Fruit fly (Drosophila melanogaster) whole organism, embryonic: ENCODE measurements around the gene CG4953.

ENCODE experiments used
- Aef1 ChIP-seq: fragments of 200-800 bp; sonication (Bioruptor generic); IDR thresholded peaks from 3 replicates; pipeline ENCODE4 v1.3.6; 2022; ENCODE audit warnings: missing biosample characterization, missing genetic modification characterization
- Asciz ChIP-seq: fragments of 200-800 bp; sonication (Bioruptor generic); optimal IDR thresholded peaks from 2 replicates; lab custom pipeline; 2017; ENCODE audit warnings: missing biosample characterization, mild to moderate bottlenecking, missing genetic modification characterization, missing genetic modification reagents
- CG10543 ChIP-seq: fragments of 200-800 bp; sonication (Bioruptor generic); optimal IDR thresholded peaks from 3 replicates; lab custom pipeline; 2017; ENCODE audit warnings: missing biosample characterization, mild to moderate bottlenecking, missing genetic modification characterization, moderate library complexity
- CG11560 ChIP-seq: fragments of 200-800 bp; sonication (Bioruptor generic); IDR thresholded peaks from 3 replicates; pipeline ENCODE4 v1.3.6; 2022; ENCODE audit warnings: missing biosample characterization, missing genetic modification characterization
- CG12299 ChIP-seq: fragments of 200-800 bp; sonication (Bioruptor generic); optimal IDR thresholded peaks from 2 replicates; lab custom pipeline; 2018; ENCODE audit warnings: missing biosample characterization, mild to moderate bottlenecking, missing genetic modification characterization
- CG14860 ChIP-seq: fragments of 200-800 bp; sonication (Bioruptor generic); IDR thresholded peaks from 3 replicates; pipeline ENCODE4 v1.3.6; 2022; ENCODE audit warnings: missing biosample characterization, missing genetic modification characterization; ENCODE audit not compliant: partially characterized antibody
- CG1832 ChIP-seq: fragments of 200-800 bp; sonication (Bioruptor generic); optimal IDR thresholded peaks from 2 replicates; lab custom pipeline; 2017; ENCODE audit warnings: missing biosample characterization, mild to moderate bottlenecking, missing genetic modification characterization, inconsistent platforms
- CG2120 ChIP-seq: fragments of 200-800 bp; sonication (Bioruptor generic); optimal IDR thresholded peaks from 3 replicates; lab custom pipeline; 2016; ENCODE audit warnings: missing biosample characterization, missing genetic modification characterization
- CG34224 ChIP-seq: fragments of 200-800 bp; sonication (Bioruptor generic); IDR thresholded peaks from 3 replicates; pipeline ENCODE4 v1.3.6; 2022; ENCODE audit warnings: missing biosample characterization, missing genetic modification characterization; ENCODE audit not compliant: partially characterized antibody
- CG6689 ChIP-seq: fragments of 200-800 bp; sonication (Bioruptor generic); IDR thresholded peaks from 2 replicates; pipeline ENCODE4 v1.3.6; 2022; ENCODE audit warnings: missing biosample characterization, missing genetic modification characterization
- CG9215 ChIP-seq: fragments of 200-800 bp; sonication (Bioruptor generic); IDR thresholded peaks from 2 replicates; pipeline ENCODE4 v1.3.6; 2022; ENCODE audit warnings: missing biosample characterization, missing genetic modification characterization
- CTCF ChIP-seq: fragments of 200-800 bp; sonication (Bioruptor generic); optimal IDR thresholded peaks from 2 replicates; lab custom pipeline; 2017; ENCODE audit warnings: missing biosample characterization, mild to moderate bottlenecking, missing genetic modification characterization, moderate library complexity
- Chrac-16 ChIP-seq: fragments of 200-800 bp; sonication (Bioruptor generic); optimal IDR thresholded peaks from 3 replicates; lab custom pipeline; 2016; ENCODE audit warnings: missing biosample characterization, missing genetic modification characterization
- CkIIα-i1 ChIP-seq: fragments of 200-800 bp; sonication (Bioruptor generic); IDR thresholded peaks from 2 replicates; pipeline ENCODE4 v1.3.6; 2022; ENCODE audit warnings: missing biosample characterization, missing genetic modification characterization
- CoRest ChIP-seq: fragments of 200-800 bp; sonication (Bioruptor generic); optimal IDR thresholded peaks from 3 replicates; lab custom pipeline; 2018; ENCODE audit warnings: missing biosample characterization, mild to moderate bottlenecking, missing genetic modification characterization, moderate library complexity
- Deaf1 ChIP-seq: fragments of 200-800 bp; optimal IDR thresholded peaks from 3 replicates; lab custom pipeline; 2019; ENCODE audit warnings: missing biosample characterization, mild to moderate bottlenecking, missing genetic modification characterization, moderate library complexity
- Dll ChIP-seq: fragments of 200-800 bp; sonication (Bioruptor generic); IDR thresholded peaks from 4 replicates; pipeline ENCODE4 v1.3.6; 2022; ENCODE audit warnings: missing biosample characterization, missing genetic modification characterization; ENCODE audit not compliant: partially characterized antibody
- GATAe ChIP-seq: fragments of 200-800 bp; sonication (Bioruptor generic); conservative IDR thresholded peaks from 2 replicates; pipeline ENCODE4 v1.3.6; 2022; ENCODE audit warnings: missing biosample characterization, missing genetic modification characterization
- Hmx ChIP-seq: fragments of 200-800 bp; sonication (Bioruptor generic); optimal IDR thresholded peaks from 2 replicates; lab custom pipeline; 2016; ENCODE audit warnings: missing biosample characterization, missing genetic modification characterization
- Hr3 ChIP-seq: fragments of 200-800 bp; sonication (Bioruptor generic); optimal IDR thresholded peaks from 3 replicates; lab custom pipeline; 2016; ENCODE audit warnings: missing biosample characterization, missing genetic modification characterization
- Mes4 ChIP-seq: fragments of 200-800 bp; sonication (Bioruptor generic); optimal IDR thresholded peaks from 2 replicates; lab custom pipeline; 2016; ENCODE audit warnings: missing biosample characterization, missing genetic modification characterization
- Nf-YA ChIP-seq: fragments of 200-800 bp; sonication (Bioruptor generic); IDR thresholded peaks from 2 replicates; pipeline ENCODE4 v1.3.6; 2022; ENCODE audit warnings: missing biosample characterization, missing genetic modification characterization
- PHDP ChIP-seq: fragments of 200-800 bp; sonication (Bioruptor generic); optimal IDR thresholded peaks from 3 replicates; lab custom pipeline; 2018; ENCODE audit warnings: missing biosample characterization, mild to moderate bottlenecking, missing genetic modification characterization, moderate library complexity
- Ptx1 ChIP-seq: fragments of 200-800 bp; sonication (Bioruptor generic); IDR thresholded peaks from 2 replicates; pipeline ENCODE4 v1.3.6; 2022; ENCODE audit warnings: missing biosample characterization, missing genetic modification characterization
- Rfx ChIP-seq: fragments of 200-800 bp; sonication (Bioruptor generic); IDR thresholded peaks from 2 replicates; pipeline ENCODE4 v1.3.6; 2022; ENCODE audit warnings: missing biosample characterization, missing genetic modification characterization
- Sox102F ChIP-seq: fragments of 200-800 bp; sonication (Bioruptor generic); optimal IDR thresholded peaks from 2 replicates; lab custom pipeline; 2018; ENCODE audit warnings: missing biosample characterization, mild to moderate bottlenecking, missing genetic modification characterization, moderate library complexity
- Tbp ChIP-seq: fragments of >200 bp; optimal IDR thresholded peaks from 2 replicates; lab custom pipeline; 2018; ENCODE audit warnings: missing biosample characterization, missing genetic modification characterization
- Trl ChIP-seq, 3 experiments: fragments of >200 bp in 2 of 3; fragments of 200-800 bp in 1 of 3; sonication (Bioruptor generic) in 1 of 3; optimal IDR thresholded peaks; 2 replicates in 1 of 3; 3 replicates in 2 of 3; lab custom pipeline; 2016 to 2017; ENCODE audit warnings: missing biosample characterization in 1 of 3, missing genetic modification characterization in 1 of 3
- ap ChIP-seq: fragments of 200-800 bp; sonication (Bioruptor generic); IDR thresholded peaks from 2 replicates; pipeline ENCODE4 v1.3.6; 2022; ENCODE audit warnings: missing biosample characterization, missing genetic modification characterization
- cg ChIP-seq: fragments of 200-800 bp; sonication (Bioruptor generic); optimal IDR thresholded peaks from 3 replicates; lab custom pipeline; 2019; ENCODE audit warnings: missing biosample characterization, mild to moderate bottlenecking, missing genetic modification characterization, moderate library complexity
- crol ChIP-seq: fragments of 200-800 bp; sonication (Bioruptor generic); IDR thresholded peaks from 2 replicates; pipeline ENCODE4 v1.3.6; 2022; ENCODE audit warnings: missing biosample characterization, missing genetic modification characterization
- crp ChIP-seq, 2 experiments: fragments of 200-800 bp; sonication (Bioruptor generic); optimal IDR thresholded peaks; 2 replicates in 1 of 2; 3 replicates in 1 of 2; lab custom pipeline; 2017; ENCODE audit warnings: missing biosample characterization in 2 of 2, missing genetic modification characterization in 2 of 2, mild to moderate bottlenecking in 1 of 2, moderate library complexity in 1 of 2
- danr ChIP-seq: fragments of 200-800 bp; sonication (Bioruptor generic); IDR thresholded peaks from 2 replicates; pipeline ENCODE4 v1.3.6; 2022; ENCODE audit warnings: missing biosample characterization, missing genetic modification characterization
- dpn ChIP-seq, 2 experiments: fragments of 200-800 bp; sonication (Bioruptor generic); optimal IDR thresholded peaks; 3 replicates each; lab custom pipeline; 2016; ENCODE audit warnings: missing biosample characterization in 2 of 2, missing genetic modification characterization in 2 of 2
- fd3F ChIP-seq: fragments of 200-800 bp; sonication (Bioruptor generic); optimal IDR thresholded peaks from 2 replicates; lab custom pipeline; 2018; ENCODE audit warnings: missing biosample characterization, mild to moderate bottlenecking, missing genetic modification characterization, moderate library complexity
- ftz-f1 ChIP-seq: fragments of 200-800 bp; sonication (Bioruptor generic); optimal IDR thresholded peaks from 2 replicates; lab custom pipeline; 2016; ENCODE audit warnings: missing biosample characterization, missing genetic modification characterization
- fu2 ChIP-seq: fragments of 200-800 bp; sonication (Bioruptor generic); optimal IDR thresholded peaks from 2 replicates; lab custom pipeline; 2016; ENCODE audit warnings: missing biosample characterization, missing genetic modification characterization
- gem ChIP-seq: fragments of 200-800 bp; sonication (Bioruptor generic); optimal IDR thresholded peaks from 2 replicates; lab custom pipeline; 2019; ENCODE audit warnings: missing biosample characterization, mild to moderate bottlenecking, missing genetic modification characterization, moderate library complexity
- grn ChIP-seq: fragments of 200-800 bp; sonication (Bioruptor generic); optimal IDR thresholded peaks from 3 replicates; lab custom pipeline; 2017; ENCODE audit warnings: missing biosample characterization, missing genetic modification characterization
- gsb-n ChIP-seq: fragments of 200-800 bp; sonication (Bioruptor generic); optimal IDR thresholded peaks from 3 replicates; lab custom pipeline; 2018; ENCODE audit warnings: missing biosample characterization, mild to moderate bottlenecking, missing genetic modification characterization
- ham ChIP-seq: fragments of 200-800 bp; sonication (Bioruptor generic); IDR thresholded peaks from 2 replicates; pipeline ENCODE4 v1.3.6; 2022; ENCODE audit warnings: missing biosample characterization, missing genetic modification characterization
- jing ChIP-seq: fragments of 200-800 bp; sonication (Bioruptor generic); optimal IDR thresholded peaks from 2 replicates; lab custom pipeline; 2018; ENCODE audit warnings: missing biosample characterization, mild to moderate bottlenecking, missing genetic modification characterization
- maf-S ChIP-seq: fragments of 200-800 bp; sonication (Bioruptor generic); optimal IDR thresholded peaks from 2 replicates; lab custom pipeline; 2016; ENCODE audit warnings: missing biosample characterization, missing genetic modification characterization
- mam ChIP-seq: fragments of 200-800 bp; sonication (Bioruptor generic); optimal IDR thresholded peaks from 3 replicates; lab custom pipeline; 2016; ENCODE audit warnings: missing biosample characterization, missing genetic modification characterization
- nau ChIP-seq: fragments of 200-800 bp; sonication (Bioruptor generic); optimal IDR thresholded peaks from 3 replicates; lab custom pipeline; 2017; ENCODE audit warnings: missing biosample characterization, mild to moderate bottlenecking, missing genetic modification characterization, missing genetic modification reagents
- peb ChIP-seq: fragments of 200-800 bp; sonication (Bioruptor generic); IDR thresholded peaks from 2 replicates; pipeline ENCODE4 v1.3.6; 2022; ENCODE audit warnings: missing biosample characterization, missing genetic modification characterization
- pfk ChIP-seq: fragments of 200-800 bp; sonication (Bioruptor generic); optimal IDR thresholded peaks from 2 replicates; lab custom pipeline; 2018; ENCODE audit warnings: missing biosample characterization, mild to moderate bottlenecking, missing genetic modification characterization, moderate library complexity
- pho ChIP-seq: fragments of 200-800 bp; sonication (Bioruptor generic); optimal IDR thresholded peaks from 2 replicates; lab custom pipeline; 2016; ENCODE audit warnings: missing biosample characterization, missing genetic modification characterization
- pita ChIP-seq: fragments of 200-800 bp; sonication (Bioruptor generic); optimal IDR thresholded peaks from 2 replicates; lab custom pipeline; 2017; ENCODE audit warnings: missing biosample characterization, mild to moderate bottlenecking, missing genetic modification characterization
- seq ChIP-seq: fragments of 200-800 bp; sonication (Bioruptor generic); IDR thresholded peaks from 2 replicates; pipeline ENCODE4 v1.3.6; 2022; ENCODE audit warnings: missing biosample characterization, missing genetic modification characterization
- sug ChIP-seq: fragments of 200-800 bp; optimal IDR thresholded peaks from 2 replicates; lab custom pipeline; 2019; ENCODE audit warnings: missing biosample characterization, mild to moderate bottlenecking, missing genetic modification characterization, moderate library complexity
- trh ChIP-seq: fragments of 200-800 bp; sonication (Bioruptor generic); optimal IDR thresholded peaks from 2 replicates; lab custom pipeline; 2016; ENCODE audit warnings: missing biosample characterization, missing genetic modification characterization

CG4953 gene

dm6 chr2L:10299810-10300147 is 33.3 kb downstream of the CG4953 start, which contains the start of gene CYLD (continued):
- no peak for TF ChIP-seq danr
- no peak for TF ChIP-seq GATAe (GFP tag; lab: Robert Waterston, UW)
- peak; percentile 32 for TF ChIP-seq Hmx (GFP tag; lab: Kevin White, UChicago)
- no peak for TF ChIP-seq trh (GFP tag; lab: Kevin White, UChicago)
- TF ChIP-seq Trl (optimal IDR thresholded peaks at IDR 0.05; lab: Kevin White, UChicago), result no peak
- peak; percentile 31 for TF ChIP-seq Trl (GFP tag; optimal IDR thresholded peaks at IDR 0.05; lab: Kevin White, UChicago)
- TF ChIP-seq fu2 (GFP tag; lab: Kevin White, UChicago), result no peak
- 0 out of 2 replicates have a peak, but pooled peaks have one; percentile 35 for TF ChIP-seq Nf-YA (GFP tag; lab: Robert Waterston, UW)
- no peak; the same call in 2 of the 3 replicates for TF ChIP-seq CG14860 (GFP tag; lab: Robert Waterston, UW)
- TF ChIP-seq PHDP, result peak; percentile 85
- no peak for TF ChIP-seq maf-S (GFP tag; lab: Kevin White, UChicago)
- no peak for TF ChIP-seq nau (GFP tag; lab: Kevin White, UChicago)
- TF ChIP-seq pita, result no peak
- TF ChIP-seq gem (tag; lab: Kevin White, UChicago), result peak; percentile 89
- TF ChIP-seq Asciz (GFP tag; lab: Kevin White, UChicago), result peak; percentile 46
- no peak for TF ChIP-seq pfk (GFP tag; lab: Kevin White, UChicago)
- peak; percentile 24 to 73 for TF ChIP-seq dpn (GFP tag; optimal IDR thresholded peaks at IDR 0.05; lab: Kevin White, UChicago)
- TF ChIP-seq CG34224 (GFP tag; lab: Robert Waterston, UW), result peak; percentile 35; the same call in 1 of the 3 replicates
- TF ChIP-seq gsb-n, result peak; percentile 75
- TF ChIP-seq pho (GFP tag; lab: Kevin White, UChicago), result peak; percentile 18
- TF ChIP-seq Aef1 (GFP tag; lab: Robert Waterston, UW), result no peak; the same call in 2 of the 3 replicates
- TF ChIP-seq Chrac-16, result peak; percentile 60
- TF ChIP-seq peb (GFP tag; lab: Robert Waterston, UW), result no peak
- TF ChIP-seq Dll (GFP tag; lab: Robert Waterston, UW), result peak; percentile 58; the same call in 1 of the 4 replicates
- TF ChIP-seq sug, result peak; percentile 49
- TF ChIP-seq CG9215 (GFP tag; lab: Robert Waterston, UW), result no peak
- no peak for TF ChIP-seq jing (GFP tag; lab: Kevin White, UChicago)
- peak; percentile 74 for TF ChIP-seq CoRest (tag; lab: Kevin White, UChicago)
- no peak; the same call in 1 of the 2 replicates for TF ChIP-seq Ptx1
- TF ChIP-seq ftz-f1 (GFP tag; lab: Kevin White, UChicago), result no peak
- peak; percentile 74; the same call in 1 of the 2 replicates for TF ChIP-seq Rfx (GFP tag; lab: Robert Waterston, UW)
- no peak for TF ChIP-seq ham (GFP tag; lab: Robert Waterston, UW)
- TF ChIP-seq seq, result peak; percentile 41; the same call in 1 of the 2 replicates
- peak; percentile 30 for TF ChIP-seq mam (GFP tag; lab: Kevin White, UChicago)
- no peak for TF ChIP-seq grn (GFP tag; lab: Kevin White, UChicago)
- TF ChIP-seq fd3F (GFP tag; lab: Kevin White, UChicago), result peak; percentile 51
- peak; percentile 75 for TF ChIP-seq CG12299 (tag; lab: Kevin White, UChicago)
- TF ChIP-seq Mes4 (GFP tag; lab: Kevin White, UChicago), result no peak
- TF ChIP-seq Sox102F (GFP tag; lab: Kevin White, UChicago), result peak; percentile 84
- TF ChIP-seq cg (GFP tag; lab: Kevin White, UChicago), result no peak
- peak; percentile 70 for TF ChIP-seq CG6689 (GFP tag; lab: Robert Waterston, UW)
- peak; percentile 71 for TF ChIP-seq Hr3 (GFP tag; lab: Kevin White, UChicago)
- no peak for TF ChIP-seq CG11560 (tag; lab: Robert Waterston, UW)
- TF ChIP-seq ap (GFP tag; lab: Robert Waterston, UW), result no peak; the same call in 1 of the 2 replicates
- TF ChIP-seq CkIIα-i1, result no peak
- TF ChIP-seq Deaf1, result no peak
- TF ChIP-seq crol (GFP tag; lab: Robert Waterston, UW), result no peak
- TF ChIP-seq CG2120 (GFP tag; lab: Kevin White, UChicago), result peak; percentile 76
- TF ChIP-seq crp (GFP tag; optimal IDR thresholded peaks at IDR 0.05; lab: Kevin White, UChicago), result no peak
- no peak for TF ChIP-seq CG1832 (GFP tag; lab: Kevin White, UChicago)
- TF ChIP-seq Tbp (GFP tag; lab: Kevin White, UChicago), result no peak
- no peak for TF ChIP-seq CTCF
- no peak for TF ChIP-seq CG10543 (GFP tag; lab: Kevin White, UChicago)
